Fruit fly (Drosophila melanogaster) S2 (cell line): Measurements from ENCODE around the gene Tm1.

Source experiments
- CG8478 ChIP-seq: fragments of >200 bp; optimal IDR thresholded peaks from 2 replicates; lab custom pipeline; 2018
- CTCF ChIP-seq, 2 experiments: fragments of >200 bp; optimal IDR thresholded peaks; 2 replicates each; lab custom pipeline; 2018

Tm1 gene

dm6 chr3R:15277926-15278869 lies at the start of gene Tm1, which contains the start of gene MRG15:
Gene Tm1, plus strand, starts transcription at chr3R:15278220.
Gene MRG15, minus strand, starts transcription at chr3R:15278109.
- no peak for TF ChIP-seq CG8478 (lab: Kevin White, UChicago)
- TF ChIP-seq CTCF (optimal IDR thresholded peaks at IDR 0.05; lab: Kevin White, UChicago), result no peak

- TF ChIP-seq CG8478 (lab: Kevin White, UChicago) (no peak), CTCF (optimal IDR thresholded peaks at IDR 0.05; lab: Kevin White, UChicago) (no peak)
These were observed 48.6 kb upstream of the Tm1 start, which contains the start of the genes Art3 and mRpS10 for dm6 chr3R:15229329-15229876. Gene Art3, minus strand, starts transcription at chr3R:15229408. Gene mRpS10, plus strand, starts transcription at chr3R:15229665.

DNA sequence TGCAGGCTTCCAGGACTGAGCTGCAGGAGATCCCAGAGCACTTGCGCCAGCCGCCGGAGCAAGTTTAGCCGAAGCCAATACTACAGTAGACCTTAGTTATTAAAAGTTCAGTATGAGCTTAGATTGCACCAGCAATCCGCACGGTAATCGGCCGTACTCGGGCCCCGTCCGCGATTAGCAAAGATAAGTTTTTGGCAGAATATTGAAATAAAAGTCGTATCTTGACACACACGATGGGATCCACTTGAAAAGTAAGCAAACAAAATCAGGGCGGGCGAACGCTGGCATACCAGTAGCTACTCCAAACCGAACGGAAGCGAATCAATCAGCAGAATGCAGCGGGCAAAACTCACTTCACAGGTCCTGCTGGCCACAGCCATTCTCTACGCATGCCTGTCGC lies 47.7 kb upstream of the Tm1 start, which contains the start of gene CG34316:
TSS of gene CG34316 (plus strand) at position 301 of the 400 bp plus-strand sequence.
- TF ChIP-seq CG8478 (lab: Kevin White, UChicago), result no peak

- TF ChIP-seq CTCF (optimal IDR thresholded peaks at IDR 0.05; lab: Kevin White, UChicago) (no peak), CG8478 (lab: Kevin White, UChicago) (no peak)
These were observed 46.3 kb upstream of the Tm1 start for dm6 chr3R:15231635-15232138.

DNA sequence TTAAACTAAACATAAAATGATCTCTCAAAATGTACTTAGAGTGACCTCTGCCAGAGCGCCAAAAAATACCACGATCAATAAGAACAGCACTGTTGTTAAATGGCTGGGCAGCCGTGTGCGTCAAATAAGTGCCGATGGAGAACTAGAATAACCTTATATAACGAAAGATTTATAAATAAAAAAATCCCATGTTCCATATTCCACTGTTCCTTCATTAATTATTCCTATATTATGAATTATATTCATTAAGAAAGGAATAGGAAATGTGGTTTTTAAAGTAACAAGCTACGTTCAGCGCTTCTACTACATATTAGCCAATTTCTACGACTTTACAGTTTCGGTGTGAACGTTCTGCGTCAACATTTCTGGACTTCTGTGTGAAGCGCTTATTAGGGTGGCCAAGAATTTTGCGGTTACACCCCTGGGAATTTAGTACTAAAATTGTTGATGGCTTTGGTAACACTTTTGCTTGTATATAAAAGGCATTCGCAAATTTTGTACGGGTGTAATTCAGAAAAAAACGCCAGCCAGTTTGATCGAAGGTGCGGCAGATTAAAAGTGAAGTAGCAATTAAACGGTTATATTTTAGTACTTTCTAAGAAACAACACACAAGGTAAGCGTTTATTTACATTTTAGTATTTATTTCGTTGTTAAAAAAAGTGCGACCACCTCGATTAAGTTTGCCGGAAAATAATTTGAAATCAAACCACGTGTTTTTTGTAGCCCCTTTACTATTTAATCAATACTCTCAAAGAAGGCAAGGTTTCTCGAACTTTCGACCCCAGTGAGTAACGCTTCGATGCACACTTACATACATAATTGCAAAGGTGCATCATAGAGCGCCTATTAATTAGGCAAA lies 35.6 kb upstream of the Tm1 start, which contains the start of the genes tefu and Hsc70-4:
TSS of gene tefu (minus strand) at position 51 of the 860 bp plus-strand sequence.
TSS of gene Hsc70-4 (plus strand) at position 502 of the 860 bp plus-strand sequence.
- no peak for TF ChIP-seq CG8478 (lab: Kevin White, UChicago)
- peak in 1 of 2 experiments; percentile 6 for TF ChIP-seq CTCF (optimal IDR thresholded peaks at IDR 0.05; lab: Kevin White, UChicago)

- no peak for TF ChIP-seq CTCF (optimal IDR thresholded peaks at IDR 0.05; lab: Kevin White, UChicago)
- TF ChIP-seq CG8478 (lab: Kevin White, UChicago), result no peak
These were observed 35.0 kb upstream of the Tm1 start for dm6 chr3R:15243046-15243356.

- TF ChIP-seq CG8478 (lab: Kevin White, UChicago) (no peak), CTCF (optimal IDR thresholded peaks at IDR 0.05; lab: Kevin White, UChicago) (no peak)
These were observed 34.6 kb upstream of the Tm1 start for dm6 chr3R:15243452-15243851.

DNA sequence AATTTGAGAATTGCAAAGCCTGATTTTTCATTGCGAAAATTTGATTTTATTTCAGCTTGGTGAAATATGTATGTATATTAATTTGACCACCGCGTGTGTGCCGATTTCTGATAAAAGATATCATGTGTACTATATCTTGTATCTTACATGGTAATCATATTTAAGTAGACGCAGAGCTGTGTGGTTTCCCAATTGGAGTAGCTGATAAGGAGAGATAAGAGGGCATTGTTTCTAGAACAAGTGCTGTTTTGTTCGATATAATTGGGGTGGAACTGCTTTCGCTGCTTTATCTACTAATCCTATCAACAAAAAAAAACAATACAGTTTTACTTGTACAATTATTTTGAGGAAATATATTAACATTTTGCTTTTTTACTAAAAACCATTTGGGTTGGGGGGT lies 31.4 kb upstream of the Tm1 start:
- TF ChIP-seq CG8478 (lab: Kevin White, UChicago), result no peak
- no peak for TF ChIP-seq CTCF (optimal IDR thresholded peaks at IDR 0.05; lab: Kevin White, UChicago)

dm6 chr3R:15249037-15249436 lies 29.0 kb upstream of the Tm1 start, which contains the start of gene Amt:
Gene Amt, minus strand, starts transcription at chr3R:15249137.
- TF ChIP-seq CG8478 (lab: Kevin White, UChicago) (no peak), CTCF (optimal IDR thresholded peaks at IDR 0.05; lab: Kevin White, UChicago) (no peak)

DNA sequence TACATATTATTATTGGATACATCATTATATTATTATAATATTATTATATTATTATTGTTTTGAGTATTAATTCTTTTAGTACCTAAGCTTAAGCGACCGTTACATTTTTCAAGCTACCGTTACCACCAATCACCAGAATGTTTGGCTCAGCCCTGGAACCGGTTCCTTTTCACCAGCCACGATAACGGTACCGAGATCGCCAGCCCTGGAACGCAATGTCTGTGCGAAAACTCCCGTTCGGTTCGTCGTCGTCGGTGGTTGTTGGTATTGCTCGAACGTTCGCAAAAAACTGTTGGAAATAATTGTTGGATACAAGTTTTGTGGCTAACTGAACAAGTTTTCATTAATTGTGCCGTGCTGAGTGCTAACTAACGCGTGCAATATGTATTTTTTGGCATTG lies 28.3 kb upstream of the Tm1 start, which contains the start of gene CG42404:
TSS of gene CG42404 (plus strand) at position 360 of the 400 bp plus-strand sequence.
- TF ChIP-seq CTCF (optimal IDR thresholded peaks at IDR 0.05; lab: Kevin White, UChicago), result peak in 1 of 2 experiments; percentile 11
- no peak for TF ChIP-seq CG8478 (lab: Kevin White, UChicago)

- no peak for TF ChIP-seq CG8478 (lab: Kevin White, UChicago)
- TF ChIP-seq CTCF (optimal IDR thresholded peaks at IDR 0.05; lab: Kevin White, UChicago), result no peak
These were observed 27.6 kb upstream of the Tm1 start for dm6 chr3R:15250454-15250853.

- TF ChIP-seq CG8478 (lab: Kevin White, UChicago) (no peak), CTCF (optimal IDR thresholded peaks at IDR 0.05; lab: Kevin White, UChicago) (no peak)
These were observed 15.0 kb upstream of the Tm1 start, which contains the start of the genes eIF2gamma and Set for dm6 chr3R:15262710-15263672. Gene eIF2gamma, minus strand, starts transcription at chr3R:15263458. Gene Set, plus strand, starts transcription at chr3R:15263552.

DNA sequence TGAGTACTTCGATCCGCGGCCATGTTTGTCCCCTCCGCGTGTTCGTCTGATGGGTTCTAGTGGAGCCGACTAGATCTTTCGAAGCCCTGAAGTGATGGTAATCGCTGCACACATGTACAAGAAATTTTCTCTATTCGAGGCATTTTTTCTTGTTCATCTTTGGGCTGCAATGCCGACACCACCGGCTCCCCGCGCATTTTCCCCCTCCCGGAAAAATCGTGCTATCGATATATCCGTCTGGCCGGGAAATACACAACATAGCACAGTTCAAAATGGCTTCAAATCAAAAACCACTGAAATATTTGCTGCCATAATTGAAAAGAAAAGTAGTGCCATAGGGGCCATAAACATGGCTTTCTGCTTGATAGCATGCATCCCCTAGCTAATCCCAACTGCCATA lies 14.1 kb upstream of the Tm1 start:
- TF ChIP-seq CTCF (optimal IDR thresholded peaks at IDR 0.05; lab: Kevin White, UChicago) (no peak), CG8478 (lab: Kevin White, UChicago) (no peak)
